Worm (Caenorhabditis elegans) whole organism, young adult: ENCODE data around the gene trmt-10C.2.

Source experiments
- ceh-27 ChIP-seq: fragments of 200-800 bp; sonication (Bioruptor generic); optimal IDR thresholded peaks from 2 replicates; lab custom pipeline; 2018; ENCODE audit warnings: mild to moderate bottlenecking, missing genetic modification characterization, moderate library complexity, missing compliant biosample characterization
- egl-18 ChIP-seq: fragments of 200-800 bp; sonication (Bioruptor generic); IDR thresholded peaks from 2 replicates; pipeline ENCODE4 v1.3.6; 2022; ENCODE audit warnings: missing genetic modification reagents, missing genetic modification characterization, missing compliant biosample characterization
- hlh-26 ChIP-seq: fragments of 200-800 bp; sonication (Bioruptor generic); conservative IDR thresholded peaks from 2 replicates; pipeline ENCODE4 v1.3.6; 2022; ENCODE audit warnings: missing genetic modification reagents, missing genetic modification characterization, missing compliant biosample characterization
- hsf-1 ChIP-seq: fragments of 200-800 bp; sonication (Bioruptor generic); IDR thresholded peaks from 2 replicates; pipeline ENCODE4 v1.3.6; 2022; ENCODE audit warnings: missing genetic modification reagents, missing genetic modification characterization, missing compliant biosample characterization

DNA sequence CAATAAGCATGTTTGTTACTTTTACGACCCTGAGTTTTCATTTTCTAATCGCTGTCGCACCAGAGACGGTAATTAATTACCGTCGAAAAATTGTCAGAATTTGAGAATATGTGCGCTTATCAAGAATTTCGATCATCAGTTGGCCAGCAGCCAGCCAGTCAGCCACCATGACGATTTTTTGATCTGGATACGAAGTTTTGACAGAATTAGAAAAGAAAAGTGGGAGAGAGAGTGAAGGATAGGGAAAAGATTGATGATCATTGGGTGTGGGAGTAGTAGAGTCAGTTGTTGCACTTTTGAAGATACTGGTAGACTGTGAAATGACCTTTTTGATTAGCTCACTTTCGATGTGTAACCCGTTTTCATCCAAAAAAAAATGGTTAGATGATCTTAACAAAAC, 18.3 kb downstream of the trmt-10C.2 start:
- TF ChIP-seq ceh-27 (GFP tag; lab: Kevin White, UChicago) = no peak
- no peak for TF ChIP-seq hsf-1
- TF ChIP-seq egl-18 (GFP tag; lab: Robert Waterston, UW) = no peak
- no peak for TF ChIP-seq hlh-26 (GFP tag; lab: Robert Waterston, UW)
